Worm (Caenorhabditis elegans) whole organism, L1 larva: Measurements from ENCODE around the gene B0285.6.

Experiments used
- C16A3.4 ChIP-seq: fragments of 150-350 bp; optimal IDR thresholded peaks from 2 replicates; lab custom pipeline; 2014; ENCODE audit warnings: missing biosample characterization, missing genetic modification characterization
- C34B4.2 ChIP-seq: sonication (generic microtip); optimal IDR thresholded peaks from 2 replicates; lab custom pipeline; 2017; ENCODE audit warnings: mild to moderate bottlenecking, missing genetic modification characterization, missing compliant biosample characterization
- alr-1 ChIP-seq: fragments of 200-800 bp; sonication (Bioruptor generic); optimal IDR thresholded peaks from 2 replicates; lab custom pipeline; 2018; ENCODE audit warnings: borderline replicate concordance, mild to moderate bottlenecking, missing genetic modification characterization, missing compliant biosample characterization
- ama-1 ChIP-seq: fragments of 150-350 bp; optimal IDR thresholded peaks from 2 replicates; lab custom pipeline; 2014
- blmp-1 ChIP-seq: fragments of 150-350 bp; optimal IDR thresholded peaks from 2 replicates; lab custom pipeline; 2014; ENCODE audit warnings: missing biosample characterization, missing genetic modification characterization
- ceh-82 ChIP-seq, 3 experiments: fragments of 150-350 bp in 1 of 3; sonication (generic microtip) in 2 of 3; optimal IDR thresholded peaks; 2 replicates each; lab custom pipeline; 2014 to 2017; ENCODE audit warnings: missing biosample characterization in 3 of 3, missing genetic modification characterization in 3 of 3
- ces-1 ChIP-seq: fragments of 150-350 bp; optimal IDR thresholded peaks from 2 replicates; lab custom pipeline; 2014; ENCODE audit warnings: missing biosample characterization, missing genetic modification reagents, missing genetic modification characterization
- dpl-1 ChIP-seq, 3 experiments: fragments of 150-350 bp in 2 of 3; sonication (generic microtip) in 1 of 3; optimal IDR thresholded peaks; 2 replicates each; lab custom pipeline; 2014 to 2017; ENCODE audit warnings: missing biosample characterization in 3 of 3, missing genetic modification characterization in 3 of 3, missing genetic modification reagents in 3 of 3
- dsc-1 ChIP-seq: sonication (generic microtip); optimal IDR thresholded peaks from 2 replicates; lab custom pipeline; 2016; ENCODE audit warnings: mild to moderate bottlenecking, missing genetic modification characterization, missing compliant biosample characterization
- efl-1 ChIP-seq, 4 experiments: fragments of 150-350 bp; optimal IDR thresholded peaks in 3 of 4; peaks in 1 of 4; 1 replicate in 1 of 4; 2 replicates in 3 of 4; lab custom pipeline; 2014; ENCODE audit warnings: missing biosample characterization in 2 of 4, missing genetic modification characterization in 2 of 4, missing genetic modification reagents in 2 of 4
- efl-3 ChIP-seq: fragments of 200-800 bp; sonication (Bioruptor generic); optimal IDR thresholded peaks from 2 replicates; lab custom pipeline; 2018; ENCODE audit warnings: mild to moderate bottlenecking, missing genetic modification characterization, missing compliant biosample characterization
- egl-13 ChIP-seq: sonication (generic microtip); optimal IDR thresholded peaks from 2 replicates; lab custom pipeline; 2016; ENCODE audit warnings: missing genotype, missing genetic modification reagents, missing genetic modification characterization, missing compliant biosample characterization
- egl-27 ChIP-seq, 2 experiments: fragments of 150-350 bp in 1 of 2; sonication (generic microtip); optimal IDR thresholded peaks; 3 replicates each; lab custom pipeline; 2017 to 2018; ENCODE audit warnings: missing biosample characterization in 2 of 2, missing genetic modification characterization in 2 of 2, missing genetic modification reagents in 2 of 2
- elt-2 ChIP-seq: sonication (generic microtip); optimal IDR thresholded peaks from 2 replicates; lab custom pipeline; 2016; ENCODE audit warnings: missing genetic modification characterization, mild to moderate bottlenecking, inconsistent platforms, missing compliant biosample characterization, missing genetic modification reagents
- fkh-10 ChIP-seq: sonication (generic microtip); optimal IDR thresholded peaks from 2 replicates; lab custom pipeline; 2017; ENCODE audit warnings: missing biosample characterization, missing genetic modification reagents, missing genetic modification characterization
- fos-1 ChIP-seq: fragments of 150-350 bp; optimal IDR thresholded peaks from 2 replicates; lab custom pipeline; 2014; ENCODE audit warnings: missing biosample characterization, missing genetic modification characterization
- grh-1 ChIP-seq: fragments of 200-800 bp; sonication (Bioruptor generic); IDR thresholded peaks from 2 replicates; pipeline ENCODE4 v1.3.6; 2022; ENCODE audit warnings: missing genetic modification reagents, missing genetic modification characterization, missing compliant biosample characterization
- hlh-4 ChIP-seq: sonication (generic microtip); optimal IDR thresholded peaks from 2 replicates; lab custom pipeline; 2016; ENCODE audit warnings: mild to moderate bottlenecking, missing genetic modification characterization, missing compliant biosample characterization
- isw-1 ChIP-seq: fragments of 200-800 bp; sonication (Bioruptor generic); IDR thresholded peaks from 2 replicates; pipeline ENCODE4 v1.3.6; 2022; ENCODE audit warnings: missing genetic modification characterization, missing compliant biosample characterization
- lin-13 ChIP-seq: fragments of 150-350 bp; optimal IDR thresholded peaks from 2 replicates; lab custom pipeline; 2014; ENCODE audit warnings: missing biosample characterization, missing genetic modification reagents, missing genetic modification characterization
- lin-35 ChIP-seq, 2 experiments: fragments of 150-350 bp; optimal IDR thresholded peaks; 2 replicates each; lab custom pipeline; 2014; ENCODE audit warnings: missing biosample characterization in 2 of 2, missing genetic modification characterization in 2 of 2, missing genetic modification reagents in 2 of 2
- lin-39 ChIP-seq: fragments of 150-350 bp; optimal IDR thresholded peaks from 2 replicates; lab custom pipeline; 2014; ENCODE audit warnings: missing biosample characterization, missing genetic modification reagents, missing genetic modification characterization
- lir-3 ChIP-seq: sonication (generic microtip); optimal IDR thresholded peaks from 2 replicates; lab custom pipeline; 2016; ENCODE audit warnings: mild to moderate bottlenecking, missing genetic modification characterization, moderate library complexity, missing compliant biosample characterization; ENCODE audit not compliant: poor library complexity
- lsy-2 ChIP-seq, 2 experiments: fragments of 150-350 bp; optimal IDR thresholded peaks; 2 replicates each; lab custom pipeline; 2014; ENCODE audit warnings: missing biosample characterization in 2 of 2, missing genetic modification characterization in 2 of 2
- mab-9 ChIP-seq: fragments of 200-800 bp; sonication (Bioruptor generic); IDR thresholded peaks from 2 replicates; pipeline ENCODE4 v1.3.6; 2022; ENCODE audit warnings: missing genetic modification reagents, missing genetic modification characterization, missing compliant biosample characterization
- mdl-1 ChIP-seq, 2 experiments: fragments of 150-350 bp; optimal IDR thresholded peaks; 2 replicates each; lab custom pipeline; 2014 to 2017; ENCODE audit warnings: missing biosample characterization in 2 of 2, missing genetic modification characterization in 2 of 2, inconsistent platforms in 1 of 2
- mep-1 ChIP-seq: fragments of 150-350 bp; optimal IDR thresholded peaks from 2 replicates; lab custom pipeline; 2014; ENCODE audit warnings: missing biosample characterization, missing genetic modification characterization
- nhr-11 ChIP-seq: fragments of 150-350 bp; optimal IDR thresholded peaks from 2 replicates; lab custom pipeline; 2014; ENCODE audit warnings: missing biosample characterization, missing genetic modification characterization
- nhr-12 ChIP-seq: sonication (generic microtip); optimal IDR thresholded peaks from 2 replicates; lab custom pipeline; 2017; ENCODE audit warnings: missing biosample characterization, missing genetic modification characterization
- nhr-237 ChIP-seq: fragments of 150-350 bp; optimal IDR thresholded peaks from 2 replicates; lab custom pipeline; 2014; ENCODE audit warnings: missing biosample characterization, missing genetic modification characterization
- nhr-28 ChIP-seq: fragments of 150-350 bp; optimal IDR thresholded peaks from 2 replicates; lab custom pipeline; 2014; ENCODE audit warnings: missing biosample characterization, missing genetic modification characterization
- nhr-47 ChIP-seq: sonication (generic microtip); optimal IDR thresholded peaks from 2 replicates; lab custom pipeline; 2016; ENCODE audit warnings: mild to moderate bottlenecking, missing genetic modification characterization, moderate library complexity, missing compliant biosample characterization
- nhr-77 ChIP-seq: fragments of 150-350 bp; optimal IDR thresholded peaks from 2 replicates; lab custom pipeline; 2014; ENCODE audit warnings: missing biosample characterization, missing genetic modification characterization
- nhr-84 ChIP-seq: sonication (generic microtip); optimal IDR thresholded peaks from 2 replicates; lab custom pipeline; 2017; ENCODE audit warnings: missing biosample characterization, missing genetic modification characterization
- pqm-1 ChIP-seq: sonication (generic microtip); optimal IDR thresholded peaks from 3 replicates; lab custom pipeline; 2017; ENCODE audit warnings: missing biosample characterization, missing genetic modification characterization
- rnt-1 ChIP-seq: sonication (generic microtip); optimal IDR thresholded peaks from 2 replicates; lab custom pipeline; 2016; ENCODE audit warnings: mild to moderate bottlenecking, missing genetic modification characterization, moderate library complexity, missing compliant biosample characterization
- snu-23 ChIP-seq: sonication (generic microtip); optimal IDR thresholded peaks from 2 replicates; lab custom pipeline; 2016; ENCODE audit warnings: missing genetic modification characterization, missing compliant biosample characterization
- sup-37 ChIP-seq: fragments of 200-800 bp; sonication (Bioruptor generic); optimal IDR thresholded peaks from 2 replicates; lab custom pipeline; 2018; ENCODE audit warnings: mild to moderate bottlenecking, missing genetic modification characterization, missing compliant biosample characterization
- swsn-7 ChIP-seq: sonication (generic microtip); optimal IDR thresholded peaks from 2 replicates; lab custom pipeline; 2016; ENCODE audit warnings: missing genetic modification characterization, missing compliant biosample characterization
- tbx-2 ChIP-seq: sonication (generic microtip); optimal IDR thresholded peaks from 2 replicates; lab custom pipeline; 2016; ENCODE audit warnings: missing genetic modification characterization, missing compliant biosample characterization
- unc-130 ChIP-seq: fragments of 150-350 bp; optimal IDR thresholded peaks from 2 replicates; lab custom pipeline; 2017; ENCODE audit warnings: missing biosample characterization, missing genetic modification characterization, inconsistent platforms
- unc-98 ChIP-seq: fragments of 200-800 bp; sonication (Bioruptor generic); IDR thresholded peaks from 2 replicates; pipeline ENCODE4 v1.3.6; 2022; ENCODE audit warnings: missing genetic modification characterization, missing compliant biosample characterization
- xbp-1 ChIP-seq: sonication (generic microtip); optimal IDR thresholded peaks from 2 replicates; lab custom pipeline; 2016; ENCODE audit warnings: missing genetic modification characterization, missing compliant biosample characterization
- zag-1 ChIP-seq: fragments of 150-350 bp; optimal IDR thresholded peaks from 2 replicates; lab custom pipeline; 2014; ENCODE audit warnings: missing biosample characterization, missing genetic modification characterization
- ztf-4 ChIP-seq: fragments of 150-350 bp; optimal IDR thresholded peaks from 2 replicates; lab custom pipeline; 2014; ENCODE audit warnings: missing biosample characterization, missing genetic modification characterization

The B0285.6 gene

ce11 chrIII:4313061-4313962, 36.6 kb upstream of the B0285.6 start, which contains the start of the genes evl-14 and dcn-1 (continued):
- no peak for TF ChIP-seq ama-1
- no peak for TF ChIP-seq hlh-4
- no peak for TF ChIP-seq unc-98 (GFP tag; lab: Robert Waterston, UW)
- TF ChIP-seq mab-9 (GFP tag; lab: Robert Waterston, UW), result no peak
- peak; percentile 61 for TF ChIP-seq lir-3 (tag; lab: Kevin White, UChicago)
- peak; percentile 81 to 90 for TF ChIP-seq lsy-2 (tag; optimal IDR thresholded peaks at IDR 0.05; lab: Kevin White, UChicago)
- TF ChIP-seq nhr-77 (tag; lab: Kevin White, UChicago), result peak; percentile 39
- TF ChIP-seq dsc-1, result peak; percentile 56
- TF ChIP-seq pqm-1 (tag; lab: Kevin White, UChicago), result no peak
- TF ChIP-seq alr-1, result no peak
- TF ChIP-seq mep-1 (tag; lab: Kevin White, UChicago), result peak; percentile 86
- no peak for TF ChIP-seq ces-1 (GFP tag; lab: Kevin White, UChicago)
- peak; percentile 91 for TF ChIP-seq snu-23
- TF ChIP-seq dpl-1 (GFP tag; optimal IDR thresholded peaks at IDR 0.05; lab: Kevin White, UChicago), result peak; percentile 71 to 76 (median 73)
- TF ChIP-seq efl-1 (optimal IDR thresholded peaks at IDR 0.05; lab: Kevin White, UChicago), result peak; percentile 80 to 81
- TF ChIP-seq efl-1 (GFP tag; optimal IDR thresholded peaks at IDR 0.05 in 1 of 2; lab: Kevin White, UChicago), result peak; percentile 75 to 97

ce11 chrIII:4314502-4314901, 35.4 kb upstream of the B0285.6 start:
- no peak for TF ChIP-seq ztf-4 (tag; lab: Kevin White, UChicago)
- TF ChIP-seq isw-1, result no peak

- TF ChIP-seq ceh-82 (tag; optimal IDR thresholded peaks at IDR 0.05; lab: Kevin White, UChicago), result no peak
- peak in 1 of 2 experiments; percentile 26 for TF ChIP-seq mdl-1 (tag; optimal IDR thresholded peaks at IDR 0.05; lab: Kevin White, UChicago)
- no peak for TF ChIP-seq egl-27 (tag; optimal IDR thresholded peaks at IDR 0.05; lab: Kevin White, UChicago)
- no peak for TF ChIP-seq unc-130 (tag; lab: Kevin White, UChicago)
- TF ChIP-seq nhr-84 (tag; lab: Kevin White, UChicago), result no peak
- TF ChIP-seq nhr-12 (tag; lab: Kevin White, UChicago), result no peak
- peak; percentile 38 to 67 for TF ChIP-seq lsy-2 (tag; optimal IDR thresholded peaks at IDR 0.05; lab: Kevin White, UChicago)
- peak; percentile 22 for TF ChIP-seq tbx-2 (tag; lab: Kevin White, UChicago)
- TF ChIP-seq snu-23, result peak; percentile 75
- TF ChIP-seq lin-13 (GFP tag; lab: Kevin White, UChicago), result no peak
- no peak for TF ChIP-seq C16A3.4 (tag; lab: Kevin White, UChicago)
- no peak for TF ChIP-seq egl-13
- TF ChIP-seq dsc-1, result peak; percentile 67
- peak; percentile 50 for TF ChIP-seq swsn-7 (tag; lab: Kevin White, UChicago)
- no peak for TF ChIP-seq fkh-10 (GFP tag; lab: Kevin White, UChicago)
- TF ChIP-seq rnt-1 (tag; lab: Kevin White, UChicago), result peak; percentile 74
- TF ChIP-seq ama-1, result no peak
- TF ChIP-seq lir-3 (tag; lab: Kevin White, UChicago), result peak; percentile 16
- TF ChIP-seq fos-1, result no peak
- peak; percentile 36 for TF ChIP-seq nhr-47 (tag; lab: Kevin White, UChicago)
- TF ChIP-seq nhr-237 (tag; lab: Kevin White, UChicago), result no peak
- TF ChIP-seq lin-39 (tag; lab: Kevin White, UChicago), result peak; percentile 8
- peak; percentile 41 for TF ChIP-seq nhr-11 (tag; lab: Kevin White, UChicago)
- peak; percentile 3 to 20 (median 4) for TF ChIP-seq dpl-1 (GFP tag; optimal IDR thresholded peaks at IDR 0.05; lab: Kevin White, UChicago)
- TF ChIP-seq pqm-1 (tag; lab: Kevin White, UChicago), result no peak
- TF ChIP-seq nhr-28 (tag; lab: Kevin White, UChicago), result no peak
- TF ChIP-seq lin-35 (GFP tag; optimal IDR thresholded peaks at IDR 0.05; lab: Kevin White, UChicago), result peak; percentile 17 to 36
- no peak for TF ChIP-seq grh-1
- peak; percentile 8 for TF ChIP-seq xbp-1 (tag; lab: Kevin White, UChicago)
- TF ChIP-seq blmp-1 (tag; lab: Kevin White, UChicago), result peak; percentile 64
- TF ChIP-seq efl-3 (GFP tag; lab: Kevin White, UChicago), result no peak
- TF ChIP-seq elt-2 (tag; lab: Kevin White, UChicago), result no peak
- peak; percentile 48 to 57 for TF ChIP-seq efl-1 (optimal IDR thresholded peaks at IDR 0.05; lab: Kevin White, UChicago)
- TF ChIP-seq efl-1 (GFP tag; optimal IDR thresholded peaks at IDR 0.05 in 1 of 2; lab: Kevin White, UChicago), result no peak
- no peak for TF ChIP-seq sup-37 (GFP tag; lab: Kevin White, UChicago)
- no peak for TF ChIP-seq C34B4.2 (tag; lab: Kevin White, UChicago)
- TF ChIP-seq zag-1 (tag; lab: Kevin White, UChicago), result no peak
These were observed 32.7 kb upstream of the B0285.6 start, which contains the start of gene tag-131 for ce11 chrIII:4317065-4317752. TSS of gene tag-131 (plus strand) at chrIII:4317702.
